Worm (Caenorhabditis elegans) whole organism, L3 larva: ENCODE measurements around the gene srg-46.

ENCODE experiments used
- ZK546.5 ChIP-seq: sonication (generic microtip); optimal IDR thresholded peaks from 2 replicates; lab custom pipeline; 2017; ENCODE audit warnings: missing biosample characterization, missing genetic modification characterization
- ceh-28 ChIP-seq: fragments of 150-350 bp; optimal IDR thresholded peaks from 2 replicates; lab custom pipeline; 2014; ENCODE audit warnings: missing biosample characterization, missing genetic modification reagents, missing genetic modification characterization
- ceh-82 ChIP-seq: fragments of 150-350 bp; optimal IDR thresholded peaks from 2 replicates; lab custom pipeline; 2014; ENCODE audit warnings: missing biosample characterization, missing genetic modification characterization
- daf-12 ChIP-seq: fragments of 150-350 bp; optimal IDR thresholded peaks from 2 replicates; lab custom pipeline; 2014; ENCODE audit warnings: missing biosample characterization, missing genetic modification reagents, missing genetic modification characterization
- egl-27 ChIP-seq: sonication (generic microtip); optimal IDR thresholded peaks from 4 replicates; lab custom pipeline; 2017; ENCODE audit warnings: missing biosample characterization, missing genetic modification reagents, missing genetic modification characterization
- egl-5 ChIP-seq: fragments of 150-350 bp; optimal IDR thresholded peaks from 2 replicates; lab custom pipeline; 2017; ENCODE audit warnings: missing biosample characterization, missing genetic modification reagents, missing genetic modification characterization, inconsistent platforms
- elt-1 ChIP-seq: fragments of 150-350 bp; optimal IDR thresholded peaks from 2 replicates; lab custom pipeline; 2014; ENCODE audit warnings: missing biosample characterization, missing genetic modification characterization
- elt-2 ChIP-seq: sonication (generic microtip); optimal IDR thresholded peaks from 2 replicates; lab custom pipeline; 2016; ENCODE audit warnings: missing genetic modification reagents, mild to moderate bottlenecking, missing genetic modification characterization, missing compliant biosample characterization
- eor-1 ChIP-seq, 2 experiments: fragments of 150-350 bp; optimal IDR thresholded peaks; 2 replicates each; lab custom pipeline; 2014 to 2018; ENCODE audit warnings: missing biosample characterization in 2 of 2, missing genetic modification characterization in 2 of 2
- fkh-10 ChIP-seq: sonication (generic microtip); optimal IDR thresholded peaks from 2 replicates; lab custom pipeline; 2017; ENCODE audit warnings: missing biosample characterization, missing genetic modification reagents, missing genetic modification characterization
- fos-1 ChIP-seq: fragments of 150-350 bp; optimal IDR thresholded peaks from 2 replicates; lab custom pipeline; 2014; ENCODE audit warnings: missing biosample characterization, missing genetic modification characterization
- jun-1 ChIP-seq: fragments of 150-350 bp; optimal IDR thresholded peaks from 2 replicates; lab custom pipeline; 2014; ENCODE audit warnings: missing biosample characterization, missing genetic modification reagents, missing genetic modification characterization
- lin-39 ChIP-seq: fragments of 150-350 bp; optimal IDR thresholded peaks from 2 replicates; lab custom pipeline; 2018; ENCODE audit warnings: missing biosample characterization, missing genetic modification reagents, missing genetic modification characterization
- lsy-12 ChIP-seq: sonication (generic microtip); optimal IDR thresholded peaks from 2 replicates; lab custom pipeline; 2016; ENCODE audit warnings: mild to moderate bottlenecking, missing genetic modification characterization, missing compliant biosample characterization
- mdl-1 ChIP-seq: fragments of 150-350 bp; optimal IDR thresholded peaks from 2 replicates; lab custom pipeline; 2014; ENCODE audit warnings: missing biosample characterization, missing genetic modification characterization
- mml-1 ChIP-seq: fragments of 150-350 bp; sonication (generic microtip); optimal IDR thresholded peaks from 3 replicates; lab custom pipeline; 2014; ENCODE audit warnings: missing biosample characterization, missing genetic modification characterization
- nfya-1 ChIP-seq: sonication (generic microtip); optimal IDR thresholded peaks from 2 replicates; lab custom pipeline; 2017; ENCODE audit warnings: missing genetic modification characterization, mild to moderate bottlenecking, missing compliant biosample characterization, antibody characterized with exemption, moderate library complexity; ENCODE audit not compliant: insufficient read depth
- nhr-11 ChIP-seq: fragments of 150-350 bp; optimal IDR thresholded peaks from 2 replicates; lab custom pipeline; 2014; ENCODE audit warnings: missing biosample characterization, missing genetic modification characterization
- nhr-12 ChIP-seq: fragments of 150-350 bp; optimal IDR thresholded peaks from 2 replicates; lab custom pipeline; 2014; ENCODE audit warnings: missing biosample characterization, missing genetic modification characterization
- nhr-23 ChIP-seq: fragments of 150-350 bp; optimal IDR thresholded peaks from 2 replicates; lab custom pipeline; 2014; ENCODE audit warnings: missing biosample characterization, missing genetic modification reagents, missing genetic modification characterization
- nhr-237 ChIP-seq: fragments of 150-350 bp; optimal IDR thresholded peaks from 2 replicates; lab custom pipeline; 2014; ENCODE audit warnings: missing biosample characterization, missing genetic modification characterization
- nhr-25 ChIP-seq: sonication (generic microtip); optimal IDR thresholded peaks from 2 replicates; lab custom pipeline; 2017; ENCODE audit warnings: missing biosample characterization, missing genetic modification characterization
- nhr-43 ChIP-seq: sonication (generic microtip); optimal IDR thresholded peaks from 2 replicates; lab custom pipeline; 2016; ENCODE audit warnings: mild to moderate bottlenecking, missing genetic modification characterization, missing compliant biosample characterization; ENCODE audit not compliant: poor library complexity, severe bottlenecking
- nhr-67 ChIP-seq: fragments of 150-350 bp; optimal IDR thresholded peaks from 2 replicates; lab custom pipeline; 2014; ENCODE audit warnings: missing biosample characterization, missing genetic modification characterization
- nhr-76 ChIP-seq: fragments of 150-350 bp; sonication (generic microtip); optimal IDR thresholded peaks from 5 replicates; lab custom pipeline; 2014; ENCODE audit warnings: missing biosample characterization, missing genetic modification characterization
- nhr-77 ChIP-seq: fragments of 150-350 bp; optimal IDR thresholded peaks from 2 replicates; lab custom pipeline; 2014; ENCODE audit warnings: missing biosample characterization, missing genetic modification characterization
- pha-4 ChIP-seq: fragments of 150-350 bp; optimal IDR thresholded peaks from 2 replicates; lab custom pipeline; 2014; ENCODE audit warnings: missing biosample characterization, missing genetic modification reagents, missing genetic modification characterization
- pqm-1 ChIP-seq: fragments of 150-350 bp; optimal IDR thresholded peaks from 2 replicates; lab custom pipeline; 2017; ENCODE audit warnings: missing biosample characterization, missing genetic modification characterization, inconsistent platforms
- sea-2 ChIP-seq: fragments of 150-350 bp; sonication (generic microtip); optimal IDR thresholded peaks from 4 replicates; lab custom pipeline; 2014; ENCODE audit warnings: missing biosample characterization, missing genetic modification reagents, missing genetic modification characterization
- skn-1 ChIP-seq: fragments of 150-350 bp; optimal IDR thresholded peaks from 2 replicates; lab custom pipeline; 2014; ENCODE audit warnings: missing biosample characterization, missing genetic modification characterization
- snpc-4 ChIP-seq: fragments of 150-350 bp; optimal IDR thresholded peaks from 2 replicates; lab custom pipeline; 2014; ENCODE audit warnings: missing biosample characterization, missing genetic modification characterization
- tbx-2 ChIP-seq: sonication (generic microtip); optimal IDR thresholded peaks from 2 replicates; lab custom pipeline; 2016; ENCODE audit warnings: mild to moderate bottlenecking, missing genetic modification characterization, missing compliant biosample characterization
- unc-39 ChIP-seq: sonication (generic microtip); optimal IDR thresholded peaks from 4 replicates; lab custom pipeline; 2017; ENCODE audit warnings: missing biosample characterization, missing genetic modification characterization
- unc-62 ChIP-seq: fragments of 150-350 bp; sonication (generic microtip); optimal IDR thresholded peaks from 4 replicates; lab custom pipeline; 2014; ENCODE audit warnings: missing biosample characterization, missing genetic modification reagents, missing genetic modification characterization
- ztf-11 ChIP-seq: fragments of 150-350 bp; optimal IDR thresholded peaks from 2 replicates; lab custom pipeline; 2014; ENCODE audit warnings: missing biosample characterization, missing genetic modification characterization

The srg-46 gene

ce11 chrV:13356210-13356609, 7.3 kb upstream of the srg-46 start:
- no peak for TF ChIP-seq egl-5
- no peak for TF ChIP-seq fkh-10
- TF ChIP-seq ZK546.5 (tag; lab: Kevin White, UChicago), result no peak
- no peak for TF ChIP-seq egl-27 (tag; lab: Kevin White, UChicago)
- TF ChIP-seq unc-39 (tag; lab: Kevin White, UChicago), result no peak
- no peak for TF ChIP-seq unc-62
- TF ChIP-seq nhr-11 (tag; lab: Kevin White, UChicago), result no peak
- no peak for TF ChIP-seq jun-1 (tag; lab: Kevin White, UChicago)
- TF ChIP-seq nhr-237 (tag; lab: Kevin White, UChicago), result no peak
- TF ChIP-seq nhr-23 (tag; lab: Kevin White, UChicago), result no peak
- TF ChIP-seq sea-2 (GFP tag; lab: Kevin White, UChicago), result no peak
- no peak for TF ChIP-seq nhr-25 (tag; lab: Kevin White, UChicago)
- TF ChIP-seq fos-1 (tag; lab: Kevin White, UChicago), result no peak
- no peak for TF ChIP-seq ztf-11 (tag; lab: Kevin White, UChicago)
- no peak for TF ChIP-seq snpc-4 (tag; lab: Kevin White, UChicago)
- TF ChIP-seq nhr-67, result no peak
- no peak for TF ChIP-seq nfya-1 (tag; lab: Kevin White, UChicago)

- TF ChIP-seq nhr-77 (tag; lab: Kevin White, UChicago), result no peak
- TF ChIP-seq unc-62, result no peak
- TF ChIP-seq elt-2 (tag; lab: Kevin White, UChicago), result peak; percentile 93
- no peak for TF ChIP-seq pha-4 (tag; lab: Kevin White, UChicago)
- TF ChIP-seq pqm-1 (tag; lab: Kevin White, UChicago), result peak; percentile 73
Observed at ce11 chrV:13357652-13358281, 5.7 kb upstream of the srg-46 start, which contains the start of gene F32H5.1. Gene F32H5.1 (minus strand): TSS chrV:13358037.

- TF ChIP-seq egl-27 (tag; lab: Kevin White, UChicago) (no peak), unc-62 (no peak), nhr-76 (no peak), elt-1 (tag; lab: Kevin White, UChicago) (peak; percentile 81), daf-12 (tag; lab: Kevin White, UChicago) (no peak), egl-5 (no peak), nfya-1 (tag; lab: Kevin White, UChicago) (no peak), nhr-25 (tag; lab: Kevin White, UChicago) (peak; percentile 24), nhr-23 (tag; lab: Kevin White, UChicago) (peak; percentile 35), ceh-28 (tag; lab: Kevin White, UChicago) (no peak), nhr-67 (no peak), nhr-43 (peak; percentile 8), lsy-12 (tag; lab: Kevin White, UChicago) (no peak), sea-2 (GFP tag; lab: Kevin White, UChicago) (no peak), mml-1 (tag; lab: Kevin White, UChicago) (no peak), skn-1 (tag; lab: Kevin White, UChicago) (no peak), pha-4 (tag; lab: Kevin White, UChicago) (no peak), ceh-82 (tag; lab: Kevin White, UChicago) (no peak)
- TF ChIP-seq, all 47 proteins: peak for 4
Observed at ce11 chrV:13358823-13359592, 4.5 kb upstream of the srg-46 start, which contains the start of gene F32H5.3. Gene F32H5.3 (plus strand): TSS chrV:13359335.

- TF ChIP-seq sea-2 (GFP tag; lab: Kevin White, UChicago) (no peak), snpc-4 (tag; lab: Kevin White, UChicago) (no peak), nhr-12 (no peak)
Observed at ce11 chrV:13360254-13360653, 3.3 kb upstream of the srg-46 start, which contains the start of gene F32H5.4. Gene F32H5.4 (plus strand): TSS chrV:13360554.

ce11 chrV:13364227-13364626, 712 bp downstream of the srg-46 start:
- TF ChIP-seq pqm-1 (tag; lab: Kevin White, UChicago), result no peak
- no peak for TF ChIP-seq eor-1 (tag; optimal IDR thresholded peaks at IDR 0.05; lab: Kevin White, UChicago)
- TF ChIP-seq skn-1 (tag; lab: Kevin White, UChicago), result no peak
- TF ChIP-seq sea-2 (GFP tag; lab: Kevin White, UChicago), result no peak
- TF ChIP-seq lin-39, result no peak
- no peak for TF ChIP-seq mdl-1 (tag; lab: Kevin White, UChicago)
- no peak for TF ChIP-seq tbx-2 (tag; lab: Kevin White, UChicago)
- TF ChIP-seq nhr-43, result no peak
- TF ChIP-seq pha-4 (tag; lab: Kevin White, UChicago), result no peak
